Fruit fly (Drosophila melanogaster): ENCODE measurements around the gene CG43117.

The CG43117 gene

DNA sequence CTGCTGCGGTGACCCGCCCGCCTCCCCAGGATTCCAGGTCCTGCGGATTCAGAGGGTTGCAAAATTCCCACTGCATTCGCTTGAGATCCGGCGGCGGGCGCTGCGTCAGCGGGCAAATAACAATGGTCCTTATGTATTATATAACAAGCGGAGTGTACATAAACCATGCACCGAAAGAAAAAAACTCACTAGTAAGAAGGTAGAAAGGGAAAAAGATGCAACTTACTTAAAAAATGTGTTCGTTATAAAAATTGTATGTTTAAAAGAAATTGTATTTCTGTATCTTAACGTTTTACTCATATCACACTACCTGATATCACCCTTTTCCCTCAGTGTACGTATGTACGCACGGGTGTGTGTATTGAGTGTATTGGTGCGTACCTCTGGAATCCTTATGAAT lies 44.5 kb downstream of the CG43117 start:
- peak; percentile 54 for TF ChIP-seq gl (tag; optimal IDR thresholded peaks at IDR 0.05)
- peak; percentile 76 for TF ChIP-seq CG15710 (tag; optimal IDR thresholded peaks at IDR 0.05)
- TF ChIP-seq fd96Ca (GFP tag; IDR thresholded peaks at IDR 0.05), result no peak
- peak; percentile 58 for TF ChIP-seq CG17806 (tag; optimal IDR thresholded peaks at IDR 0.05)
- TF ChIP-seq CG10348 (GFP tag; IDR thresholded peaks at IDR 0.05), result no peak
- peak; percentile 61 for TF ChIP-seq Snoo (tag; optimal IDR thresholded peaks at IDR 0.05)
- peak; percentile 81 for TF ChIP-seq CG8159 (tag; optimal IDR thresholded peaks at IDR 0.05)
- no peak for TF ChIP-seq D1 (tag; optimal IDR thresholded peaks at IDR 0.05)
- peak; percentile 61 for TF ChIP-seq Pif1A (GFP tag; optimal IDR thresholded peaks at IDR 0.05)
- peak; percentile 38 for TF ChIP-seq CG14655 (GFP tag; optimal IDR thresholded peaks at IDR 0.05)
- peak; percentile 35 for TF ChIP-seq CG8301 (tag; optimal IDR thresholded peaks at IDR 0.05)
- TF ChIP-seq Ets98B (GFP tag; IDR thresholded peaks at IDR 0.05), result no peak
- TF ChIP-seq EcR (GFP tag; optimal IDR thresholded peaks at IDR 0.05), result no peak
- TF ChIP-seq Pif1B (GFP tag; optimal IDR thresholded peaks at IDR 0.05), result peak; percentile 37
- TF ChIP-seq CG9948 (tag; optimal IDR thresholded peaks at IDR 0.05), result peak; percentile 68
- no peak for TF ChIP-seq CG32121 (GFP tag; IDR thresholded peaks at IDR 0.05)
- TF ChIP-seq CG4496 (GFP tag; IDR thresholded peaks at IDR 0.05), result peak; percentile 43; the same call in 1 of the 3 replicates
- peak; percentile 57 for TF ChIP-seq CG34367 (tag; optimal IDR thresholded peaks at IDR 0.05)
- no peak for TF ChIP-seq CG12605 (GFP tag; IDR thresholded peaks at IDR 0.05)
- no peak for TF ChIP-seq rn (GFP tag; IDR thresholded peaks at IDR 0.05)
- peak; percentile 65 for TF ChIP-seq CG13204 (GFP tag; optimal IDR thresholded peaks at IDR 0.05)

DNA sequence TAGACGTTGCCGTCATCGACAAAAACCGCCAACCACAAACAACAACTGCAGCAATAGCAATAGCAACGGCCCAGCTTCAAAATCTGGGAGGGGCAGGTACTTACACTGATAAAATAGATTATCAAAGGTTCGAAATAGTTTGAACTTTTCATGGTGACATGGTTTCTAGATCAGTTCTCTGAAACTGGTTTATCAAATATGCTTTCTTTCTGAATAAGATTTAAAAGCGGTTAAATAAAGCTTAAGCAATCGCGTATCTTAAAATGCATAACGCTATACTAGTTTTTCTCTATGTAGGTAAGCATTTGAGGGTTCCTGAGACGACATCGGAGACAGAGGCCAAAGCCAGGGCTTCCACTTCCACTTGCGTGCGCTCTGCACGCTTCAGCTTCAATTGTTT lies 45.8 kb downstream of the CG43117 start:
- TF ChIP-seq CG4496 (GFP tag; IDR thresholded peaks at IDR 0.05) (peak; percentile 72; the same call in 2 of the 3 replicates), Snoo (tag; optimal IDR thresholded peaks at IDR 0.05) (no peak), CG8159 (tag; optimal IDR thresholded peaks at IDR 0.05) (peak; percentile 58), D1 (tag; optimal IDR thresholded peaks at IDR 0.05) (no peak), CG32121 (GFP tag; IDR thresholded peaks at IDR 0.05) (peak; percentile 62), CG15710 (tag; optimal IDR thresholded peaks at IDR 0.05) (peak; percentile 36), CG13204 (GFP tag; optimal IDR thresholded peaks at IDR 0.05) (no peak), CG9948 (tag; optimal IDR thresholded peaks at IDR 0.05) (peak; percentile 60), CG14655 (GFP tag; optimal IDR thresholded peaks at IDR 0.05) (peak; percentile 75), CG8301 (tag; optimal IDR thresholded peaks at IDR 0.05) (peak; percentile 68), Pif1A (GFP tag; optimal IDR thresholded peaks at IDR 0.05) (peak; percentile 62), EcR (GFP tag; optimal IDR thresholded peaks at IDR 0.05) (no peak), CG10348 (GFP tag; IDR thresholded peaks at IDR 0.05) (no peak), CG17806 (tag; optimal IDR thresholded peaks at IDR 0.05) (peak; percentile 59), CG12605 (GFP tag; IDR thresholded peaks at IDR 0.05) (no peak), fd96Ca (GFP tag; IDR thresholded peaks at IDR 0.05) (peak; percentile 70; the same call in 2 of the 3 replicates), rn (GFP tag; IDR thresholded peaks at IDR 0.05) (peak; percentile 23; the same call in 1 of the 2 replicates), CG34367 (tag; optimal IDR thresholded peaks at IDR 0.05) (peak; percentile 23), Pif1B (GFP tag; optimal IDR thresholded peaks at IDR 0.05) (peak; percentile 13), Ets98B (GFP tag; IDR thresholded peaks at IDR 0.05) (peak; percentile 32; the same call in 1 of the 2 replicates), gl (tag; optimal IDR thresholded peaks at IDR 0.05) (peak; percentile 3)

DNA sequence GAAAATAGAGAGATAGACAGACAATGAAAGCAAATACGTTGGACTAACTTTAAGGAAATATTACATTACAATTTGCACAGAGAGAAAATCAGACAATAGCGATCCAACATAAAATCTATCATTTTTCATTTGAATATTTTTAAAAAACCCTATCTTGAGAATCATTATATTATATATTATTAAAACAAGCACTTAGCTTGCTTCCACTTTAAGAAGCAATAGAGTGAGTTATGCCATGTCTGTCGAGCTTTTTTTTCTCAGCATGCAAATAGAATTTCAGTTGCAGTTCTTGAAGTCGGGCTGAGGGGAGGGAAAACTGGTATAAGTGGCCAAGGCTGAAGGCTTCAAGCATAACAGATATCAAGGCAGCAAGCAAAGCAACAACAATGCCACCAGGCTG lies 47.5 kb downstream of the CG43117 start:
- TF ChIP-seq fd96Ca (GFP tag; IDR thresholded peaks at IDR 0.05), result no peak
- no peak for TF ChIP-seq EcR (GFP tag; optimal IDR thresholded peaks at IDR 0.05)
- no peak for TF ChIP-seq CG12605 (GFP tag; IDR thresholded peaks at IDR 0.05)
- TF ChIP-seq CG4496 (GFP tag; IDR thresholded peaks at IDR 0.05), result peak; percentile 32; the same call in 1 of the 3 replicates
- TF ChIP-seq CG34367 (tag; optimal IDR thresholded peaks at IDR 0.05), result peak; percentile 55
- no peak for TF ChIP-seq rn (GFP tag; IDR thresholded peaks at IDR 0.05)
- TF ChIP-seq CG17806 (tag; optimal IDR thresholded peaks at IDR 0.05), result peak; percentile 40
- TF ChIP-seq CG32121 (GFP tag; IDR thresholded peaks at IDR 0.05), result no peak
- TF ChIP-seq CG14655 (GFP tag; optimal IDR thresholded peaks at IDR 0.05), result peak; percentile 55
- TF ChIP-seq gl (tag; optimal IDR thresholded peaks at IDR 0.05), result no peak
- TF ChIP-seq Pif1A (GFP tag; optimal IDR thresholded peaks at IDR 0.05), result no peak
- TF ChIP-seq Pif1B (GFP tag; optimal IDR thresholded peaks at IDR 0.05), result no peak
- no peak for TF ChIP-seq Snoo (tag; optimal IDR thresholded peaks at IDR 0.05)
- no peak for TF ChIP-seq CG10348 (GFP tag; IDR thresholded peaks at IDR 0.05)
- TF ChIP-seq CG8301 (tag; optimal IDR thresholded peaks at IDR 0.05), result peak; percentile 24
- no peak for TF ChIP-seq D1 (tag; optimal IDR thresholded peaks at IDR 0.05)
- no peak for TF ChIP-seq Ets98B (GFP tag; IDR thresholded peaks at IDR 0.05)
- no peak for TF ChIP-seq CG13204 (GFP tag; optimal IDR thresholded peaks at IDR 0.05)
- TF ChIP-seq CG8159 (tag; optimal IDR thresholded peaks at IDR 0.05), result peak; percentile 16
- TF ChIP-seq CG15710 (tag; optimal IDR thresholded peaks at IDR 0.05), result peak; percentile 44
- peak; percentile 48 for TF ChIP-seq CG9948 (tag; optimal IDR thresholded peaks at IDR 0.05)

DNA sequence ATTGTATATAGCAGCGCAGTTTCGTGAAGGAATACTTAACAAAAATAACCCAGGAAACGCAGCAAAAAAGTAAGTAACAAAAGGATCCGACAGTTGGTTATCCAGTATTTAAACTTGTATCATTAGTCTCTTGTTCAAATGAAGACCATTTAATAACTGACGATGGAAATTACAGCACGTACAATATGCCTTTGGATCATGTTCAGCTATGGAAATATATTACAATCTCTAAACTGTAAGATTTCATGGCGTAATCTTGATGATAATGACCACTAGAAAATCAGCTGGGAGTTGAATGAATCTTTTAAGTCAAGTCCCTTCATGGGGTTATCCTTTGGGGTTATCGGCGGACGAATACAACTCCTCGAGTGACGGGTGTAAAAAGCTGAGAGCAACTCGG lies 48.3 kb downstream of the CG43117 start:
- TF ChIP-seq CG15710 (tag; optimal IDR thresholded peaks at IDR 0.05), result peak; percentile 26
- no peak for TF ChIP-seq CG32121 (GFP tag; IDR thresholded peaks at IDR 0.05)
- TF ChIP-seq D1 (tag; optimal IDR thresholded peaks at IDR 0.05), result no peak
- TF ChIP-seq Snoo (tag; optimal IDR thresholded peaks at IDR 0.05), result no peak
- peak; percentile 31 for TF ChIP-seq CG8301 (tag; optimal IDR thresholded peaks at IDR 0.05)
- TF ChIP-seq Pif1B (GFP tag; optimal IDR thresholded peaks at IDR 0.05), result no peak
- TF ChIP-seq CG34367 (tag; optimal IDR thresholded peaks at IDR 0.05), result peak; percentile 27
- no peak for TF ChIP-seq Ets98B (GFP tag; IDR thresholded peaks at IDR 0.05)
- peak; percentile 45 for TF ChIP-seq CG9948 (tag; optimal IDR thresholded peaks at IDR 0.05)
- TF ChIP-seq CG14655 (GFP tag; optimal IDR thresholded peaks at IDR 0.05), result peak; percentile 31
- no peak for TF ChIP-seq EcR (GFP tag; optimal IDR thresholded peaks at IDR 0.05)
- TF ChIP-seq CG17806 (tag; optimal IDR thresholded peaks at IDR 0.05), result peak; percentile 26
- peak; percentile 57 for TF ChIP-seq CG8159 (tag; optimal IDR thresholded peaks at IDR 0.05)

DNA sequence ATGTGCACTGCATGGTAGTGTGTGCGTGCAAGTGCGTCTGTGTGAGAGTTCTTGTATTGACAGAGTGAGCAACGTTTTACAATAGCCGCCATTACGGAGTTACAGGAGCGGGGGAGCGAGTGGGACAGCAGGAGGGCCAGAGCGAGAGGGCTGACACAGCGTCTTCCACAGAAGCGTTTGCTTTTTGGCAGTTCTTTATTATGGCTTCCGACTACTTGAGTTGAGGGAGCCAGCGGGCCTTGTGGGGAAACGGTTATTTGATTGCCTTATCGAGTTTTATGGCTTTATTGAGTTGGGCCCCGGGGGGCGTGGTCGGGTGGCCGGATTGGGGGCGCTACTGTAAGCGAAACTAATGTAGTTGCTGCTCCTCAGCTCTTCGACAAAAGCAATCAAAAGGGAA lies 48.7 kb downstream of the CG43117 start:
- TF ChIP-seq CG34367 (tag; optimal IDR thresholded peaks at IDR 0.05) (no peak), CG12605 (GFP tag; IDR thresholded peaks at IDR 0.05) (no peak), CG13204 (GFP tag; optimal IDR thresholded peaks at IDR 0.05) (no peak), CG8301 (tag; optimal IDR thresholded peaks at IDR 0.05) (no peak), CG8159 (tag; optimal IDR thresholded peaks at IDR 0.05) (no peak), Pif1B (GFP tag; optimal IDR thresholded peaks at IDR 0.05) (no peak)
